Fruit fly (Drosophila melanogaster) whole organism, embryonic: ENCODE results near the gene ttm50.

Experiments
- Bdp1 ChIP-seq: fragments of 200-800 bp; sonication (Bioruptor generic); optimal IDR thresholded peaks from 3 replicates; lab custom pipeline; 2016; ENCODE audit warnings: missing biosample characterization, missing genetic modification characterization
- CG11695 ChIP-seq: fragments of 200-800 bp; sonication (Bioruptor generic); IDR thresholded peaks from 3 replicates; pipeline ENCODE4 v1.3.6; 2022; ENCODE audit warnings: missing biosample characterization, missing genetic modification characterization
- CG12744 ChIP-seq: fragments of 200-800 bp; sonication (Bioruptor generic); optimal IDR thresholded peaks from 2 replicates; lab custom pipeline; 2016; ENCODE audit warnings: missing biosample characterization, missing genetic modification characterization
- CG14965 ChIP-seq: fragments of 200-800 bp; sonication (Bioruptor generic); optimal IDR thresholded peaks from 2 replicates; lab custom pipeline; 2016; ENCODE audit warnings: missing biosample characterization, missing genetic modification characterization, borderline replicate concordance
- CG15696 ChIP-seq: fragments of 200-800 bp; sonication (Bioruptor generic); optimal IDR thresholded peaks from 2 replicates; lab custom pipeline; 2019; ENCODE audit warnings: missing biosample characterization, mild to moderate bottlenecking, missing genetic modification characterization, moderate library complexity
- CG1647 ChIP-seq: fragments of 200-800 bp; sonication (Bioruptor generic); optimal IDR thresholded peaks from 3 replicates; lab custom pipeline; 2016; ENCODE audit warnings: missing biosample characterization, missing genetic modification characterization
- CG17359 ChIP-seq: fragments of 200-800 bp; sonication (Bioruptor generic); optimal IDR thresholded peaks from 3 replicates; lab custom pipeline; 2018; ENCODE audit warnings: missing biosample characterization, mild to moderate bottlenecking, missing genetic modification characterization, moderate library complexity
- CG18764 ChIP-seq: fragments of 200-800 bp; sonication (Bioruptor generic); optimal IDR thresholded peaks from 3 replicates; lab custom pipeline; 2016; ENCODE audit warnings: missing biosample characterization, missing genetic modification characterization
- CG2129 ChIP-seq: fragments of 200-800 bp; sonication (Bioruptor generic); IDR thresholded peaks from 2 replicates; pipeline ENCODE4 v1.3.6; 2022; ENCODE audit warnings: missing biosample characterization, missing genetic modification characterization; ENCODE audit not compliant: partially characterized antibody
- CG2712 ChIP-seq: fragments of 200-800 bp; optimal IDR thresholded peaks from 3 replicates; lab custom pipeline; 2019; ENCODE audit warnings: missing biosample characterization, mild to moderate bottlenecking, missing genetic modification characterization, moderate library complexity
- CG3163 ChIP-seq: fragments of 200-800 bp; sonication (Bioruptor generic); optimal IDR thresholded peaks from 3 replicates; lab custom pipeline; 2016; ENCODE audit warnings: missing biosample characterization, missing genetic modification characterization
- CG3281 ChIP-seq: fragments of 200-800 bp; sonication (Bioruptor generic); optimal IDR thresholded peaks from 3 replicates; lab custom pipeline; 2017; ENCODE audit warnings: missing biosample characterization, mild to moderate bottlenecking, missing genetic modification characterization
- CG3847 ChIP-seq: fragments of 200-800 bp; sonication (Bioruptor generic); IDR thresholded peaks from 2 replicates; pipeline ENCODE4 v1.3.6; 2022; ENCODE audit warnings: missing biosample characterization, missing genetic modification characterization
- CG7372 ChIP-seq: fragments of 200-800 bp; sonication (Bioruptor generic); IDR thresholded peaks from 2 replicates; pipeline ENCODE4 v1.3.6; 2022; ENCODE audit warnings: missing biosample characterization, missing genetic modification characterization
- D19A ChIP-seq: fragments of 200-800 bp; optimal IDR thresholded peaks from 3 replicates; lab custom pipeline; 2019; ENCODE audit warnings: missing biosample characterization, mild to moderate bottlenecking, missing genetic modification characterization, moderate library complexity
- Drgx ChIP-seq: fragments of 200-800 bp; sonication (Bioruptor generic); IDR thresholded peaks from 2 replicates; pipeline ENCODE4 v1.3.6; 2022; ENCODE audit warnings: missing biosample characterization, missing genetic modification characterization
- Hmr ChIP-seq: fragments of 200-800 bp; sonication (Bioruptor generic); optimal IDR thresholded peaks from 3 replicates; lab custom pipeline; 2017; ENCODE audit warnings: mild to moderate bottlenecking, missing biosample characterization, missing genetic modification reagents, missing genetic modification characterization
- Hr51 ChIP-seq, 2 experiments: fragments of 200-800 bp; sonication (Bioruptor generic); optimal IDR thresholded peaks; 2 replicates in 1 of 2; 3 replicates in 1 of 2; lab custom pipeline; 2016 to 2018; ENCODE audit warnings: missing biosample characterization in 2 of 2, missing genetic modification characterization in 2 of 2, mild to moderate bottlenecking in 1 of 2, moderate library complexity in 1 of 2
- Lpt ChIP-seq: fragments of >200 bp; optimal IDR thresholded peaks from 2 replicates; lab custom pipeline; 2018; ENCODE audit warnings: missing biosample characterization, missing genetic modification characterization
- MESR4 ChIP-seq: fragments of 200-800 bp; sonication (Bioruptor generic); optimal IDR thresholded peaks from 2 replicates; lab custom pipeline; 2018; ENCODE audit warnings: missing biosample characterization, mild to moderate bottlenecking, missing genetic modification characterization, moderate library complexity
- Med ChIP-seq: fragments of 200-800 bp; sonication (Bioruptor generic); peaks from one replicate; lab custom pipeline; 2016; ENCODE audit warnings: missing biosample characterization, missing genetic modification characterization, mild to moderate bottlenecking, inconsistent platforms, moderate library complexity
- Mrtf ChIP-seq: fragments of 200-800 bp; sonication (Bioruptor generic); IDR thresholded peaks from 3 replicates; pipeline ENCODE4 v1.3.6; 2022; ENCODE audit warnings: missing biosample characterization, missing genetic modification characterization
- Nf-YA ChIP-seq: fragments of 200-800 bp; sonication (Bioruptor generic); IDR thresholded peaks from 2 replicates; pipeline ENCODE4 v1.3.6; 2022; ENCODE audit warnings: missing biosample characterization, missing genetic modification characterization
- Pdp1 ChIP-seq, 2 experiments: fragments of 200-800 bp; sonication (Bioruptor generic); optimal IDR thresholded peaks; 3 replicates each; lab custom pipeline; 2016; ENCODE audit warnings: missing biosample characterization in 2 of 2, missing genetic modification characterization in 2 of 2, mild to moderate bottlenecking in 1 of 2, moderate library complexity in 1 of 2
- Sox100B ChIP-seq: fragments of 200-800 bp; sonication (Bioruptor generic); optimal IDR thresholded peaks from 3 replicates; lab custom pipeline; 2018; ENCODE audit warnings: missing biosample characterization, mild to moderate bottlenecking, missing genetic modification characterization
- amos ChIP-seq: fragments of 200-800 bp; sonication (Bioruptor generic); IDR thresholded peaks from 2 replicates; pipeline ENCODE4 v1.3.6; 2022; ENCODE audit warnings: missing biosample characterization, missing genetic modification characterization; ENCODE audit not compliant: partially characterized antibody
- aop ChIP-seq: fragments of 200-800 bp; sonication (Bioruptor generic); IDR thresholded peaks from 2 replicates; pipeline ENCODE4 v1.3.6; 2022; ENCODE audit warnings: missing biosample characterization, missing genetic modification characterization
- ato ChIP-seq: fragments of 200-800 bp; sonication (Bioruptor generic); IDR thresholded peaks from 2 replicates; pipeline ENCODE4 v1.3.6; 2022; ENCODE audit warnings: missing biosample characterization, missing genetic modification characterization; ENCODE audit not compliant: partially characterized antibody
- bsh ChIP-seq, 2 experiments: fragments of 200-800 bp; sonication (Bioruptor generic); optimal IDR thresholded peaks; 2 replicates each; lab custom pipeline; 2017 to 2018; ENCODE audit warnings: mild to moderate bottlenecking in 2 of 2, missing biosample characterization in 2 of 2, missing genetic modification characterization in 2 of 2, moderate library complexity in 1 of 2
- crc ChIP-seq: fragments of 200-800 bp; sonication (Bioruptor generic); optimal IDR thresholded peaks from 2 replicates; lab custom pipeline; 2016; ENCODE audit warnings: missing biosample characterization, missing genetic modification characterization
- dan ChIP-seq: fragments of 200-800 bp; sonication (Bioruptor generic); IDR thresholded peaks from 2 replicates; pipeline ENCODE4 v1.3.6; 2022; ENCODE audit warnings: missing biosample characterization, missing genetic modification characterization
- dimm ChIP-seq: fragments of 200-800 bp; sonication (Bioruptor generic); IDR thresholded peaks from 2 replicates; pipeline ENCODE4 v1.3.6; 2022; ENCODE audit warnings: missing biosample characterization, missing genetic modification characterization
- dysf ChIP-seq: fragments of 200-800 bp; sonication (Bioruptor generic); IDR thresholded peaks from 3 replicates; pipeline ENCODE4 v1.3.6; 2022; ENCODE audit warnings: missing biosample characterization, missing genetic modification characterization
- exex ChIP-seq: fragments of 200-800 bp; sonication (Bioruptor generic); optimal IDR thresholded peaks from 4 replicates; lab custom pipeline; 2018; ENCODE audit warnings: missing biosample characterization, mild to moderate bottlenecking, missing genetic modification characterization, moderate library complexity
- eyg ChIP-seq: fragments of 200-800 bp; sonication (Bioruptor generic); optimal IDR thresholded peaks from 3 replicates; lab custom pipeline; 2016; ENCODE audit warnings: missing biosample characterization, missing genetic modification characterization
- fu2 ChIP-seq: fragments of 200-800 bp; sonication (Bioruptor generic); optimal IDR thresholded peaks from 2 replicates; lab custom pipeline; 2016; ENCODE audit warnings: missing biosample characterization, missing genetic modification characterization
- gro ChIP-seq: fragments of 200-800 bp; sonication (Bioruptor generic); optimal IDR thresholded peaks from 2 replicates; lab custom pipeline; 2016; ENCODE audit warnings: missing biosample characterization, missing genetic modification characterization
- klu ChIP-seq: fragments of 200-800 bp; sonication (Bioruptor generic); IDR thresholded peaks from 2 replicates; pipeline ENCODE4 v1.3.6; 2022; ENCODE audit warnings: missing biosample characterization, missing genetic modification characterization
- lilli ChIP-seq: fragments of 200-800 bp; sonication (Bioruptor generic); optimal IDR thresholded peaks from 3 replicates; lab custom pipeline; 2016; ENCODE audit warnings: missing biosample characterization, missing genetic modification characterization
- nom ChIP-seq: fragments of 200-800 bp; sonication (Bioruptor generic); optimal IDR thresholded peaks from 2 replicates; lab custom pipeline; 2017; ENCODE audit warnings: missing biosample characterization, missing genetic modification characterization, mild to moderate bottlenecking, moderate library complexity, missing genetic modification reagents
- pum ChIP-seq: fragments of 200-800 bp; sonication (Bioruptor generic); optimal IDR thresholded peaks from 2 replicates; lab custom pipeline; 2016; ENCODE audit warnings: missing biosample characterization, missing genetic modification characterization
- slou ChIP-seq: fragments of 200-800 bp; sonication (Bioruptor generic); optimal IDR thresholded peaks from 3 replicates; lab custom pipeline; 2016; ENCODE audit warnings: missing biosample characterization, missing genetic modification characterization
- sqz ChIP-seq: fragments of 200-800 bp; sonication (Bioruptor generic); optimal IDR thresholded peaks from 3 replicates; lab custom pipeline; 2018; ENCODE audit warnings: missing biosample characterization, mild to moderate bottlenecking, missing genetic modification characterization
- ssp ChIP-seq: fragments of 200-800 bp; sonication (Bioruptor generic); IDR thresholded peaks from 2 replicates; pipeline ENCODE4 v1.3.6; 2022; ENCODE audit warnings: missing biosample characterization, missing genetic modification characterization
- trem ChIP-seq: fragments of 200-800 bp; optimal IDR thresholded peaks from 3 replicates; lab custom pipeline; 2019; ENCODE audit warnings: missing biosample characterization, mild to moderate bottlenecking, missing genetic modification characterization, moderate library complexity

The ttm50 gene

DNA sequence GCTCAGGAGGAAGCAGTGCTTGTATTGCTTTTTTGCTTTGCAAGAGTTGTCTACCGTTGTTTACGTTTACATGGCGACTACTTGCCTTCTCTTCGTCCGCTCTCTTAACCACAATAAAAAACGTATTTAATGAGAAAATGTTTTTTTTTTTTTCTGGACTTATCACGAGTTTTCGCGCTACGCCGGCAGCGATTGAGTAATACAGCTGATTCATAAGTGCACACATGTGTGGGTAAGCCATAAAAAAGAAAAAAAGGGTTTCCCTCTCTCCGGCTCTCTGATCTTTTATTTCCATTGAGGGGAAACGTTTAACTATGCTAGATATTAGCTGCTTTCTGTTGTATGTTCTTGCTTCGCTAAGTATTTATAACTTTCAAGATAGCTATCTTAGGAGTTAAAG is 10.1 kb upstream of the ttm50 start (continued):
- TF ChIP-seq CG17359 (tag; lab: Kevin White, UChicago) = peak; percentile 65
- peak in 1 of 2 experiments; percentile 48 for TF ChIP-seq bsh (GFP tag; optimal IDR thresholded peaks at IDR 0.05; lab: Kevin White, UChicago)
- TF ChIP-seq CG18764 (GFP tag; lab: Kevin White, UChicago) = no peak
- no peak for TF ChIP-seq D19A (tag; lab: Kevin White, UChicago)
- no peak for TF ChIP-seq dimm (GFP tag; lab: Robert Waterston, UW)
- peak; percentile 81 for TF ChIP-seq sqz (GFP tag; lab: Kevin White, UChicago)
- no peak for TF ChIP-seq eyg
- TF ChIP-seq ssp (GFP tag; lab: Robert Waterston, UW) = no peak
- TF ChIP-seq MESR4 (GFP tag; lab: Kevin White, UChicago) = no peak
- no peak for TF ChIP-seq CG14965 (GFP tag; lab: Kevin White, UChicago)
- no peak for TF ChIP-seq CG3847 (GFP tag; lab: Robert Waterston, UW)
- no peak for TF ChIP-seq CG12744 (GFP tag; lab: Kevin White, UChicago)
- TF ChIP-seq nom (GFP tag; lab: Kevin White, UChicago) = peak; percentile 78
- no peak for TF ChIP-seq dan (GFP tag; lab: Robert Waterston, UW)
- no peak for TF ChIP-seq Bdp1 (GFP tag; lab: Kevin White, UChicago)
- no peak for TF ChIP-seq slou (GFP tag; lab: Kevin White, UChicago)
- TF ChIP-seq Nf-YA = no peak
- TF ChIP-seq CG11695 = no peak
- TF ChIP-seq gro (GFP tag; lab: Kevin White, UChicago) = no peak
- no peak for TF ChIP-seq Hmr (GFP tag; lab: Kevin White, UChicago)
- TF ChIP-seq CG15696 (tag; lab: Kevin White, UChicago) = no peak
- no peak for TF ChIP-seq dysf (GFP tag; lab: Robert Waterston, UW)
- TF ChIP-seq CG2712 = no peak
- no peak for TF ChIP-seq lilli (GFP tag; lab: Kevin White, UChicago)
- TF ChIP-seq Pdp1 (GFP tag; optimal IDR thresholded peaks at IDR 0.05; lab: Kevin White, UChicago) = peak in 1 of 2 experiments; percentile 82
- TF ChIP-seq CG3163 (GFP tag; lab: Kevin White, UChicago) = peak; percentile 78
- TF ChIP-seq klu (GFP tag; lab: Robert Waterston, UW) = no peak
- peak; percentile 47 for TF ChIP-seq exex (tag; lab: Kevin White, UChicago)
- TF ChIP-seq pum = no peak
- TF ChIP-seq Sox100B (GFP tag; lab: Kevin White, UChicago) = no peak

dm6 chrX:2740084-2740483 is 8.1 kb upstream of the ttm50 start, which contains the start of gene kirre:
TSS of gene kirre (plus strand) at chrX:2740384.
- TF ChIP-seq ato (GFP tag; lab: Robert Waterston, UW) = no peak
- no peak for TF ChIP-seq aop (GFP tag; lab: Robert Waterston, UW)
- TF ChIP-seq CG3281 (GFP tag; lab: Kevin White, UChicago) = no peak
- no peak for TF ChIP-seq fu2 (GFP tag; lab: Kevin White, UChicago)
- no peak for TF ChIP-seq Lpt (GFP tag; lab: Kevin White, UChicago)
- no peak for TF ChIP-seq trem
- TF ChIP-seq Mrtf (GFP tag; lab: Robert Waterston, UW) = no peak
- no peak for TF ChIP-seq Hr51 (GFP tag; optimal IDR thresholded peaks at IDR 0.05; lab: Kevin White, UChicago)
- TF ChIP-seq crc = no peak
- no peak for TF ChIP-seq CG7372 (GFP tag; lab: Robert Waterston, UW)
- TF ChIP-seq CG1647 (GFP tag; lab: Kevin White, UChicago) = no peak
- no peak for TF ChIP-seq amos (GFP tag; lab: Robert Waterston, UW)
- TF ChIP-seq Drgx = no peak
- no peak for TF ChIP-seq CG2129 (GFP tag; lab: Robert Waterston, UW)
- no peak for TF ChIP-seq Med (GFP tag; lab: Kevin White, UChicago)
